Fruit fly (Drosophila melanogaster) whole organism, embryonic: Measurements from ENCODE around the gene Ctr1B.

ENCODE experiments used
- Adf1 ChIP-seq: fragments of 200-800 bp; sonication (Bioruptor generic); IDR thresholded peaks from 2 replicates; pipeline ENCODE4 v1.3.6; 2022; ENCODE audit warnings: missing biosample characterization, missing genetic modification characterization
- Asciz ChIP-seq: fragments of 200-800 bp; sonication (Bioruptor generic); optimal IDR thresholded peaks from 2 replicates; lab custom pipeline; 2017; ENCODE audit warnings: missing biosample characterization, mild to moderate bottlenecking, missing genetic modification characterization, missing genetic modification reagents
- Atf3 ChIP-seq: fragments of 200-800 bp; sonication (Bioruptor generic); optimal IDR thresholded peaks from 3 replicates; lab custom pipeline; 2016; ENCODE audit warnings: missing biosample characterization, missing genetic modification characterization
- CG10431 ChIP-seq: fragments of 200-800 bp; sonication (Bioruptor generic); optimal IDR thresholded peaks from 3 replicates; lab custom pipeline; 2018; ENCODE audit warnings: missing biosample characterization, mild to moderate bottlenecking, missing genetic modification characterization
- CG11456 ChIP-seq: fragments of 200-800 bp; sonication (Bioruptor generic); IDR thresholded peaks from 3 replicates; pipeline ENCODE4 v1.3.6; 2022; ENCODE audit warnings: missing biosample characterization, missing genetic modification characterization
- CG11723 ChIP-seq: fragments of 200-800 bp; sonication (Bioruptor generic); optimal IDR thresholded peaks from 2 replicates; lab custom pipeline; 2017; ENCODE audit warnings: missing biosample characterization, mild to moderate bottlenecking, missing genetic modification characterization
- CG12769 ChIP-seq: fragments of 200-800 bp; sonication (Bioruptor generic); optimal IDR thresholded peaks from 2 replicates; lab custom pipeline; 2019; ENCODE audit warnings: missing biosample characterization, mild to moderate bottlenecking, missing genetic modification characterization, moderate library complexity
- CG13287 ChIP-seq: fragments of 200-800 bp; sonication (Bioruptor generic); IDR thresholded peaks from 2 replicates; pipeline ENCODE4 v1.3.6; 2022; ENCODE audit warnings: missing biosample characterization, missing genetic modification characterization; ENCODE audit not compliant: partially characterized antibody
- CG13424 ChIP-seq: fragments of 200-800 bp; sonication (Bioruptor generic); optimal IDR thresholded peaks from 2 replicates; lab custom pipeline; 2019; ENCODE audit warnings: missing biosample characterization, mild to moderate bottlenecking, missing genetic modification characterization, moderate library complexity
- CG15269 ChIP-seq: fragments of 200-800 bp; sonication (Bioruptor generic); optimal IDR thresholded peaks from 2 replicates; lab custom pipeline; 2018; ENCODE audit warnings: missing biosample characterization, mild to moderate bottlenecking, missing genetic modification characterization, moderate library complexity
- CG1792 ChIP-seq: fragments of 200-800 bp; sonication (Bioruptor generic); optimal IDR thresholded peaks from 2 replicates; lab custom pipeline; 2016; ENCODE audit warnings: missing biosample characterization, missing genetic modification characterization
- CG2116 ChIP-seq: fragments of 200-800 bp; sonication (Bioruptor generic); optimal IDR thresholded peaks from 3 replicates; lab custom pipeline; 2018; ENCODE audit warnings: missing biosample characterization, mild to moderate bottlenecking, missing genetic modification characterization
- CG3281 ChIP-seq: fragments of 200-800 bp; sonication (Bioruptor generic); optimal IDR thresholded peaks from 3 replicates; lab custom pipeline; 2017; ENCODE audit warnings: missing biosample characterization, mild to moderate bottlenecking, missing genetic modification characterization
- CG3407 ChIP-seq: fragments of 200-800 bp; sonication (Bioruptor generic); optimal IDR thresholded peaks from 2 replicates; lab custom pipeline; 2018; ENCODE audit warnings: missing biosample characterization, mild to moderate bottlenecking, missing genetic modification characterization
- CG4617 ChIP-seq: fragments of 200-800 bp; sonication (Bioruptor generic); optimal IDR thresholded peaks from 3 replicates; lab custom pipeline; 2016; ENCODE audit warnings: missing biosample characterization, missing genetic modification characterization, borderline replicate concordance
- CG6813 ChIP-seq: fragments of 200-800 bp; sonication (Bioruptor generic); optimal IDR thresholded peaks from 2 replicates; lab custom pipeline; 2017; ENCODE audit warnings: missing biosample characterization, missing genetic modification characterization, mild to moderate bottlenecking, moderate library complexity, missing genetic modification reagents
- CG7987 ChIP-seq: fragments of 200-800 bp; sonication (Bioruptor generic); optimal IDR thresholded peaks from 2 replicates; lab custom pipeline; 2018; ENCODE audit warnings: missing biosample characterization, mild to moderate bottlenecking, missing genetic modification characterization, moderate library complexity
- CG8290 ChIP-seq, 3 experiments: fragments of 200-800 bp; sonication (Bioruptor generic); optimal IDR thresholded peaks; 2 replicates each; lab custom pipeline; 2016 to 2019; ENCODE audit warnings: missing biosample characterization in 3 of 3, missing genetic modification characterization in 3 of 3, mild to moderate bottlenecking in 2 of 3, moderate library complexity in 1 of 3
- CG8388 ChIP-seq: fragments of 200-800 bp; sonication (Bioruptor generic); optimal IDR thresholded peaks from 2 replicates; lab custom pipeline; 2019; ENCODE audit warnings: missing biosample characterization, mild to moderate bottlenecking, missing genetic modification characterization, moderate library complexity
- CG8478 ChIP-seq: fragments of >200 bp; optimal IDR thresholded peaks from 2 replicates; lab custom pipeline; 2018
- D19B ChIP-seq: fragments of 200-800 bp; sonication (Bioruptor generic); optimal IDR thresholded peaks from 2 replicates; lab custom pipeline; 2017; ENCODE audit warnings: missing biosample characterization, mild to moderate bottlenecking, missing genetic modification characterization
- Doc3 ChIP-seq: fragments of 200-800 bp; sonication (Bioruptor generic); IDR thresholded peaks from 3 replicates; pipeline ENCODE4 v1.3.6; 2022; ENCODE audit warnings: missing biosample characterization, missing genetic modification characterization; ENCODE audit not compliant: partially characterized antibody
- E2f2 ChIP-seq: fragments of 200-800 bp; sonication (Bioruptor generic); IDR thresholded peaks from 2 replicates; pipeline ENCODE4 v1.3.6; 2022; ENCODE audit warnings: missing biosample characterization, missing genetic modification characterization
- HLH54F ChIP-seq: fragments of 200-800 bp; sonication (Bioruptor generic); optimal IDR thresholded peaks from 3 replicates; lab custom pipeline; 2016; ENCODE audit warnings: missing biosample characterization, missing genetic modification characterization
- Hand ChIP-seq: fragments of 200-800 bp; sonication (Bioruptor generic); optimal IDR thresholded peaks from 2 replicates; lab custom pipeline; 2017; ENCODE audit warnings: mild to moderate bottlenecking, missing biosample characterization, missing genetic modification reagents, missing genetic modification characterization
- HmgZ ChIP-seq: fragments of 200-800 bp; sonication (Bioruptor generic); optimal IDR thresholded peaks from 2 replicates; lab custom pipeline; 2018; ENCODE audit warnings: missing biosample characterization, mild to moderate bottlenecking, missing genetic modification characterization
- MBD-R2 ChIP-seq: fragments of 200-800 bp; sonication (Bioruptor generic); IDR thresholded peaks from 2 replicates; pipeline ENCODE4 v1.3.6; 2022; ENCODE audit warnings: missing biosample characterization, missing genetic modification characterization
- MESR4 ChIP-seq: fragments of 200-800 bp; sonication (Bioruptor generic); optimal IDR thresholded peaks from 2 replicates; lab custom pipeline; 2018; ENCODE audit warnings: missing biosample characterization, mild to moderate bottlenecking, missing genetic modification characterization, moderate library complexity
- Nf-YB ChIP-seq: fragments of 200-800 bp; sonication (Bioruptor generic); optimal IDR thresholded peaks from 3 replicates; lab custom pipeline; 2019; ENCODE audit warnings: missing biosample characterization, mild to moderate bottlenecking, missing genetic modification characterization, moderate library complexity
- Optix ChIP-seq: fragments of 200-800 bp; sonication (Bioruptor generic); IDR thresholded peaks from 3 replicates; pipeline ENCODE4 v1.3.6; 2022; ENCODE audit warnings: missing biosample characterization, missing genetic modification characterization
- Sry-δ ChIP-seq: fragments of 200-800 bp; sonication (Bioruptor generic); optimal IDR thresholded peaks from 2 replicates; lab custom pipeline; 2016; ENCODE audit warnings: missing biosample characterization, missing genetic modification characterization
- Vsx1 ChIP-seq: fragments of 200-800 bp; sonication (Bioruptor generic); optimal IDR thresholded peaks from 2 replicates; lab custom pipeline; 2017; ENCODE audit warnings: missing biosample characterization, mild to moderate bottlenecking, missing genetic modification characterization, missing genetic modification reagents
- Xbp1 ChIP-seq: fragments of 200-800 bp; sonication (Bioruptor generic); optimal IDR thresholded peaks from 3 replicates; lab custom pipeline; 2016; ENCODE audit warnings: missing biosample characterization, mild to moderate bottlenecking, missing genetic modification characterization
- ac ChIP-seq: fragments of 200-800 bp; sonication (Bioruptor generic); optimal IDR thresholded peaks from 3 replicates; lab custom pipeline; 2017; ENCODE audit warnings: missing biosample characterization, mild to moderate bottlenecking, missing genetic modification characterization
- ato ChIP-seq: fragments of 200-800 bp; sonication (Bioruptor generic); IDR thresholded peaks from 2 replicates; pipeline ENCODE4 v1.3.6; 2022; ENCODE audit warnings: missing biosample characterization, missing genetic modification characterization; ENCODE audit not compliant: partially characterized antibody
- br ChIP-seq: fragments of >200 bp; optimal IDR thresholded peaks from 2 replicates; lab custom pipeline; 2017
- corto ChIP-seq: fragments of 200-800 bp; sonication (Bioruptor generic); optimal IDR thresholded peaks from 2 replicates; lab custom pipeline; 2016; ENCODE audit warnings: missing biosample characterization, mild to moderate bottlenecking, missing genetic modification characterization, moderate library complexity
- croc ChIP-seq: fragments of 200-800 bp; sonication (Bioruptor generic); conservative IDR thresholded peaks from 3 replicates; pipeline ENCODE4 v1.3.6; 2022; ENCODE audit warnings: missing biosample characterization, missing genetic modification characterization
- dysf ChIP-seq: fragments of 200-800 bp; sonication (Bioruptor generic); IDR thresholded peaks from 3 replicates; pipeline ENCODE4 v1.3.6; 2022; ENCODE audit warnings: missing biosample characterization, missing genetic modification characterization
- gce ChIP-seq: fragments of 200-800 bp; sonication (Bioruptor generic); IDR thresholded peaks from 3 replicates; pipeline ENCODE4 v1.3.6; 2022; ENCODE audit warnings: missing biosample characterization, missing genetic modification characterization
- insv ChIP-seq, 2 experiments: fragments of 200-800 bp; sonication (Bioruptor generic); optimal IDR thresholded peaks; 3 replicates each; lab custom pipeline; 2016 to 2018; ENCODE audit warnings: missing biosample characterization in 2 of 2, missing genetic modification characterization in 2 of 2
- maf-S ChIP-seq: fragments of 200-800 bp; sonication (Bioruptor generic); optimal IDR thresholded peaks from 2 replicates; lab custom pipeline; 2016; ENCODE audit warnings: missing biosample characterization, missing genetic modification characterization
- pita ChIP-seq: fragments of 200-800 bp; sonication (Bioruptor generic); optimal IDR thresholded peaks from 2 replicates; lab custom pipeline; 2017; ENCODE audit warnings: missing biosample characterization, mild to moderate bottlenecking, missing genetic modification characterization
- pum ChIP-seq: fragments of 200-800 bp; sonication (Bioruptor generic); optimal IDR thresholded peaks from 2 replicates; lab custom pipeline; 2016; ENCODE audit warnings: missing biosample characterization, missing genetic modification characterization
- pzg ChIP-seq: fragments of 200-800 bp; sonication (Bioruptor generic); optimal IDR thresholded peaks from 3 replicates; lab custom pipeline; 2018; ENCODE audit warnings: missing biosample characterization, mild to moderate bottlenecking, missing genetic modification characterization, moderate library complexity
- rib ChIP-seq: fragments of 200-800 bp; sonication (Bioruptor generic); IDR thresholded peaks from 2 replicates; pipeline ENCODE4 v1.3.6; 2022; ENCODE audit warnings: missing biosample characterization, missing genetic modification characterization
- row ChIP-seq: fragments of 200-800 bp; sonication (Bioruptor generic); IDR thresholded peaks from 3 replicates; pipeline ENCODE4 v1.3.6; 2022; ENCODE audit warnings: missing biosample characterization, missing genetic modification characterization
- sens ChIP-seq: fragments of 200-800 bp; sonication (Bioruptor generic); peaks from one replicate; lab custom pipeline; 2016; ENCODE audit warnings: missing biosample characterization, missing genetic modification characterization
- sob ChIP-seq: fragments of 200-800 bp; sonication (Bioruptor generic); IDR thresholded peaks from 2 replicates; pipeline ENCODE4 v1.3.6; 2022; ENCODE audit warnings: missing biosample characterization, missing genetic modification characterization
- stwl ChIP-seq: fragments of 200-800 bp; sonication (Bioruptor generic); optimal IDR thresholded peaks from 3 replicates; lab custom pipeline; 2018; ENCODE audit warnings: missing biosample characterization, mild to moderate bottlenecking, missing genetic modification characterization, moderate library complexity
- tgo ChIP-seq: fragments of 200-800 bp; sonication (Bioruptor generic); IDR thresholded peaks from 3 replicates; pipeline ENCODE4 v1.3.6; 2022; ENCODE audit warnings: missing biosample characterization, missing genetic modification characterization

The Ctr1B gene

DNA sequence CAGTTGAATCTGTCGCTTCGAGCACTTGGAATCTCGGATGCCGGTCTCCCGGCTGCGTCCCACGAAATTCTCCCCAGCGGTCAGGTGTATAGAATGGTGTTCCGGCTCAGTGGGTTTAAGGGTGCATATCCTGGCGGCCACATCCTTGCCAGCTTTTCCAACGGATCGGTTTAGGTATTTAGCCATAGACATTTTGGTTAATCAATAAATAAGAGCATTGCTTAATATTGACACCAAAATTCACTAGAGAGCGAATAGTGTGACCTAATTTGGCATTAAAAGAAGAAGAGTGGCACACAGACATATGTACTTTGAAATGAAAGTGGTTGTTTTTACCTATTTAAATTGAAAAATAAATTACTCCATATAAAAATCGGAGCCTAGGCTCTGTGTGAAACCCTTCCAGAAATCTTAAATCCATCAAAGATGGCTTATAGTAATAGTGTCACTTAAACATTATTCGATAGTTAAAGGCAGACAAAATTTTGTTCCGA lies 25.9 kb downstream of the Ctr1B start, which contains the start of the genes PNKP and COX7AL (continued):
- 0 out of 2 replicates have a peak, but pooled peaks have one; percentile 19 for TF ChIP-seq CG13287 (GFP tag; lab: Robert Waterston, UW)
- TF ChIP-seq HmgZ (tag; lab: Kevin White, UChicago), result peak; percentile 13
- TF ChIP-seq sob (GFP tag; lab: Robert Waterston, UW), result no peak
- TF ChIP-seq Vsx1 (GFP tag; lab: Kevin White, UChicago), result no peak
- TF ChIP-seq ato (GFP tag; lab: Robert Waterston, UW), result no peak
- TF ChIP-seq Doc3 (GFP tag; lab: Robert Waterston, UW), result 0 out of 3 replicates have a peak, but pooled peaks have one; percentile 18
- TF ChIP-seq D19B (GFP tag; lab: Kevin White, UChicago), result no peak
- no peak for TF ChIP-seq Hand (GFP tag; lab: Kevin White, UChicago)
- TF ChIP-seq Nf-YB (GFP tag; lab: Kevin White, UChicago), result no peak
- no peak for TF ChIP-seq CG15269
- TF ChIP-seq Xbp1, result no peak
- TF ChIP-seq HLH54F, result no peak
- no peak for TF ChIP-seq pum (GFP tag; lab: Kevin White, UChicago)
- no peak for TF ChIP-seq pita
- TF ChIP-seq CG3407, result no peak
- TF ChIP-seq Atf3 (GFP tag; lab: Kevin White, UChicago), result no peak
- peak; percentile 24 for TF ChIP-seq CG4617
- no peak for TF ChIP-seq Optix
- no peak for TF ChIP-seq sens
- TF ChIP-seq CG10431 (GFP tag; lab: Kevin White, UChicago), result no peak
- TF ChIP-seq pzg (GFP tag; lab: Kevin White, UChicago), result peak; percentile 37
- peak; percentile 73 for TF ChIP-seq MBD-R2 (GFP tag; lab: Robert Waterston, UW)
- no peak for TF ChIP-seq corto
- no peak for TF ChIP-seq croc
- no peak for TF ChIP-seq CG6813
- TF ChIP-seq tgo, result no peak
- TF ChIP-seq maf-S (GFP tag; lab: Kevin White, UChicago), result no peak
- TF ChIP-seq dysf (GFP tag; lab: Robert Waterston, UW), result no peak
- TF ChIP-seq br (lab: Kevin White, UChicago), result no peak
- TF ChIP-seq CG2116 (GFP tag; lab: Kevin White, UChicago), result no peak
- no peak for TF ChIP-seq Asciz
- TF ChIP-seq CG7987 (GFP tag; lab: Kevin White, UChicago), result no peak
- no peak for TF ChIP-seq Adf1 (GFP tag; lab: Robert Waterston, UW)
- TF ChIP-seq CG8388 (GFP tag; lab: Kevin White, UChicago), result no peak
- no peak for TF ChIP-seq insv (GFP tag; optimal IDR thresholded peaks at IDR 0.05; lab: Kevin White, UChicago)
- no peak for TF ChIP-seq gce (GFP tag; lab: Robert Waterston, UW)
- no peak for TF ChIP-seq CG8478 (lab: Kevin White, UChicago)
- no peak for TF ChIP-seq rib
- TF ChIP-seq stwl, result peak; percentile 14
- no peak for TF ChIP-seq CG1792 (GFP tag; lab: Kevin White, UChicago)
- TF ChIP-seq Sry-δ, result peak; percentile 13
- peak; percentile 71 for TF ChIP-seq E2f2 (GFP tag; lab: Robert Waterston, UW)
- peak; percentile 42; the same call in 2 of the 3 replicates for TF ChIP-seq row (GFP tag; lab: Robert Waterston, UW)
- no peak for TF ChIP-seq ac (GFP tag; lab: Kevin White, UChicago)
- TF ChIP-seq CG3281 (GFP tag; lab: Kevin White, UChicago), result no peak
- TF ChIP-seq CG13424 (tag; lab: Kevin White, UChicago), result no peak
- TF ChIP-seq CG11456 (GFP tag; lab: Robert Waterston, UW), result no peak
- no peak for TF ChIP-seq CG12769 (tag; lab: Kevin White, UChicago)
- TF ChIP-seq MESR4, result peak; percentile 44
- TF ChIP-seq CG8290 (GFP tag; optimal IDR thresholded peaks at IDR 0.05; lab: Kevin White, UChicago), result no peak
- no peak for TF ChIP-seq CG8290 (tag; optimal IDR thresholded peaks at IDR 0.05; lab: Kevin White, UChicago)
- TF ChIP-seq CG11723, result no peak
